Fruit fly (Drosophila melanogaster) whole organism, embryonic: ENCODE data around the gene stet.

Experiments used
- CG10209 ChIP-seq: fragments of 200-800 bp; sonication (Bioruptor generic); optimal IDR thresholded peaks from 3 replicates; lab custom pipeline; 2017; ENCODE audit warnings: missing biosample characterization, mild to moderate bottlenecking, missing genetic modification characterization, missing genetic modification reagents
- CG13123 ChIP-seq: fragments of 200-800 bp; sonication (Bioruptor generic); optimal IDR thresholded peaks from 2 replicates; lab custom pipeline; 2016; ENCODE audit warnings: missing biosample characterization, missing genetic modification characterization
- CG13894 ChIP-seq: fragments of 200-800 bp; sonication (Bioruptor generic); optimal IDR thresholded peaks from 3 replicates; lab custom pipeline; 2018; ENCODE audit warnings: missing biosample characterization, mild to moderate bottlenecking, missing genetic modification characterization, moderate library complexity
- CG16779 ChIP-seq: fragments of 200-800 bp; sonication (Bioruptor generic); IDR thresholded peaks from 2 replicates; pipeline ENCODE4 v1.3.6; 2022; ENCODE audit warnings: missing biosample characterization, missing genetic modification characterization
- CG17359 ChIP-seq: fragments of 200-800 bp; sonication (Bioruptor generic); optimal IDR thresholded peaks from 3 replicates; lab custom pipeline; 2018; ENCODE audit warnings: missing biosample characterization, mild to moderate bottlenecking, missing genetic modification characterization, moderate library complexity
- CG18619 ChIP-seq: fragments of 200-800 bp; sonication (Bioruptor generic); optimal IDR thresholded peaks from 3 replicates; lab custom pipeline; 2017; ENCODE audit warnings: missing biosample characterization, mild to moderate bottlenecking, missing genetic modification characterization
- CG2678 ChIP-seq: fragments of 200-800 bp; sonication (Bioruptor generic); optimal IDR thresholded peaks from 3 replicates; lab custom pipeline; 2019; ENCODE audit warnings: missing biosample characterization, mild to moderate bottlenecking, missing genetic modification characterization, moderate library complexity
- CG30020 ChIP-seq: fragments of 200-800 bp; optimal IDR thresholded peaks from 2 replicates; lab custom pipeline; 2019; ENCODE audit warnings: missing biosample characterization, mild to moderate bottlenecking, missing genetic modification characterization, moderate library complexity
- CG3065 ChIP-seq: fragments of 200-800 bp; sonication (Bioruptor generic); optimal IDR thresholded peaks from 2 replicates; lab custom pipeline; 2016; ENCODE audit warnings: missing biosample characterization, missing genetic modification characterization
- CG8478 ChIP-seq: fragments of >200 bp; optimal IDR thresholded peaks from 2 replicates; lab custom pipeline; 2018
- CG9437 ChIP-seq: fragments of 200-800 bp; sonication (Bioruptor generic); optimal IDR thresholded peaks from 2 replicates; lab custom pipeline; 2018; ENCODE audit warnings: missing biosample characterization, mild to moderate bottlenecking, missing genetic modification characterization
- CTCF ChIP-seq: fragments of 200-800 bp; sonication (Bioruptor generic); optimal IDR thresholded peaks from 2 replicates; lab custom pipeline; 2017; ENCODE audit warnings: missing biosample characterization, mild to moderate bottlenecking, missing genetic modification characterization, moderate library complexity
- Camta ChIP-seq: fragments of 200-800 bp; sonication (Bioruptor generic); optimal IDR thresholded peaks from 2 replicates; lab custom pipeline; 2016; ENCODE audit warnings: missing biosample characterization, missing genetic modification characterization
- CoRest ChIP-seq: fragments of 200-800 bp; sonication (Bioruptor generic); optimal IDR thresholded peaks from 3 replicates; lab custom pipeline; 2018; ENCODE audit warnings: missing biosample characterization, mild to moderate bottlenecking, missing genetic modification characterization, moderate library complexity
- Dfd ChIP-seq, 2 experiments: fragments of >200 bp; optimal IDR thresholded peaks; 2 replicates each; lab custom pipeline; 2017; ENCODE audit warnings: missing biosample characterization in 2 of 2, missing genetic modification characterization in 2 of 2
- Doc3 ChIP-seq: fragments of 200-800 bp; sonication (Bioruptor generic); IDR thresholded peaks from 3 replicates; pipeline ENCODE4 v1.3.6; 2022; ENCODE audit warnings: missing biosample characterization, missing genetic modification characterization; ENCODE audit not compliant: partially characterized antibody
- ERR ChIP-seq: fragments of 200-800 bp; sonication (Bioruptor generic); optimal IDR thresholded peaks from 2 replicates; lab custom pipeline; 2016; ENCODE audit warnings: missing biosample characterization, missing genetic modification characterization
- Lhr ChIP-seq: fragments of 200-800 bp; sonication (Bioruptor generic); optimal IDR thresholded peaks from 3 replicates; lab custom pipeline; 2017; ENCODE audit warnings: mild to moderate bottlenecking, missing biosample characterization, missing genetic modification reagents, missing genetic modification characterization
- MESR4 ChIP-seq: fragments of 200-800 bp; sonication (Bioruptor generic); optimal IDR thresholded peaks from 2 replicates; lab custom pipeline; 2018; ENCODE audit warnings: missing biosample characterization, mild to moderate bottlenecking, missing genetic modification characterization, moderate library complexity
- Sin3A ChIP-seq: fragments of >200 bp; optimal IDR thresholded peaks from 2 replicates; lab custom pipeline; 2018
- TFAM ChIP-seq: fragments of 200-800 bp; sonication (Bioruptor generic); optimal IDR thresholded peaks from 2 replicates; lab custom pipeline; 2017; ENCODE audit warnings: missing biosample characterization, missing genetic modification characterization, inconsistent platforms
- ac ChIP-seq: fragments of 200-800 bp; sonication (Bioruptor generic); optimal IDR thresholded peaks from 3 replicates; lab custom pipeline; 2017; ENCODE audit warnings: missing biosample characterization, mild to moderate bottlenecking, missing genetic modification characterization
- aop ChIP-seq: fragments of 200-800 bp; sonication (Bioruptor generic); IDR thresholded peaks from 2 replicates; pipeline ENCODE4 v1.3.6; 2022; ENCODE audit warnings: missing biosample characterization, missing genetic modification characterization
- cg ChIP-seq: fragments of 200-800 bp; sonication (Bioruptor generic); optimal IDR thresholded peaks from 3 replicates; lab custom pipeline; 2019; ENCODE audit warnings: missing biosample characterization, mild to moderate bottlenecking, missing genetic modification characterization, moderate library complexity
- chinmo ChIP-seq: fragments of 200-800 bp; sonication (Bioruptor generic); IDR thresholded peaks from 4 replicates; pipeline ENCODE4 v1.3.6; 2022; ENCODE audit warnings: missing biosample characterization, missing genetic modification characterization; ENCODE audit not compliant: partially characterized antibody
- dmrt99B ChIP-seq: fragments of 200-800 bp; sonication (Bioruptor generic); optimal IDR thresholded peaks from 2 replicates; lab custom pipeline; 2018; ENCODE audit warnings: missing biosample characterization, mild to moderate bottlenecking, missing genetic modification characterization, moderate library complexity
- eyg ChIP-seq: fragments of 200-800 bp; sonication (Bioruptor generic); optimal IDR thresholded peaks from 3 replicates; lab custom pipeline; 2016; ENCODE audit warnings: missing biosample characterization, missing genetic modification characterization
- gem ChIP-seq: fragments of 200-800 bp; sonication (Bioruptor generic); optimal IDR thresholded peaks from 2 replicates; lab custom pipeline; 2019; ENCODE audit warnings: missing biosample characterization, mild to moderate bottlenecking, missing genetic modification characterization, moderate library complexity
- gfzf ChIP-seq: fragments of 200-800 bp; sonication (Bioruptor generic); optimal IDR thresholded peaks from 2 replicates; lab custom pipeline; 2016; ENCODE audit warnings: missing biosample characterization, mild to moderate bottlenecking, missing genetic modification characterization, moderate library complexity
- grn ChIP-seq: fragments of 200-800 bp; sonication (Bioruptor generic); optimal IDR thresholded peaks from 3 replicates; lab custom pipeline; 2017; ENCODE audit warnings: missing biosample characterization, missing genetic modification characterization
- hbn ChIP-seq: fragments of 200-800 bp; sonication (Bioruptor generic); IDR thresholded peaks from 2 replicates; pipeline ENCODE4 v1.3.6; 2022; ENCODE audit warnings: missing biosample characterization, missing genetic modification characterization; ENCODE audit not compliant: partially characterized antibody
- jigr1 ChIP-seq: fragments of 200-800 bp; sonication (Bioruptor generic); IDR thresholded peaks from 3 replicates; pipeline ENCODE4 v1.3.6; 2022; ENCODE audit warnings: missing biosample characterization, missing genetic modification characterization
- lbe ChIP-seq: fragments of 200-800 bp; sonication (Bioruptor generic); optimal IDR thresholded peaks from 2 replicates; lab custom pipeline; 2016; ENCODE audit warnings: missing biosample characterization, mild to moderate bottlenecking, missing genetic modification characterization
- maf-S ChIP-seq: fragments of 200-800 bp; sonication (Bioruptor generic); optimal IDR thresholded peaks from 2 replicates; lab custom pipeline; 2016; ENCODE audit warnings: missing biosample characterization, missing genetic modification characterization
- nerfin-1 ChIP-seq: fragments of 200-800 bp; sonication (Bioruptor generic); optimal IDR thresholded peaks from 3 replicates; lab custom pipeline; 2019; ENCODE audit warnings: missing biosample characterization, mild to moderate bottlenecking, missing genetic modification characterization, moderate library complexity
- nom ChIP-seq: fragments of 200-800 bp; sonication (Bioruptor generic); optimal IDR thresholded peaks from 2 replicates; lab custom pipeline; 2017; ENCODE audit warnings: missing biosample characterization, missing genetic modification characterization, mild to moderate bottlenecking, moderate library complexity, missing genetic modification reagents
- otp ChIP-seq: fragments of 200-800 bp; sonication (Bioruptor generic); IDR thresholded peaks from 3 replicates; pipeline ENCODE4, ENCODE4 v1.3.6; 2022; ENCODE audit warnings: missing biosample characterization, missing genetic modification characterization
- psq ChIP-seq: fragments of 200-800 bp; sonication (Bioruptor generic); optimal IDR thresholded peaks from 2 replicates; lab custom pipeline; 2017; ENCODE audit warnings: missing biosample characterization, missing genetic modification characterization
- pum ChIP-seq: fragments of 200-800 bp; sonication (Bioruptor generic); optimal IDR thresholded peaks from 2 replicates; lab custom pipeline; 2016; ENCODE audit warnings: missing biosample characterization, missing genetic modification characterization
- scrt ChIP-seq: fragments of 200-800 bp; sonication (Bioruptor generic); optimal IDR thresholded peaks from 2 replicates; lab custom pipeline; 2018; ENCODE audit warnings: missing biosample characterization, mild to moderate bottlenecking, missing genetic modification characterization, moderate library complexity
- slp2 ChIP-seq: fragments of 200-800 bp; sonication (Bioruptor generic); optimal IDR thresholded peaks from 2 replicates; lab custom pipeline; 2016; ENCODE audit warnings: missing biosample characterization, missing genetic modification characterization
- sna ChIP-seq: fragments of 200-800 bp; sonication (Bioruptor generic); IDR thresholded peaks from 2 replicates; pipeline ENCODE4 v1.3.6; 2022; ENCODE audit warnings: missing biosample characterization, missing genetic modification characterization; ENCODE audit not compliant: partially characterized antibody
- so ChIP-seq: fragments of 200-800 bp; sonication (Bioruptor generic); IDR thresholded peaks from 3 replicates; pipeline ENCODE4 v1.3.6; 2022; ENCODE audit warnings: missing biosample characterization, missing genetic modification characterization
- sr ChIP-seq: fragments of 200-800 bp; sonication (Bioruptor generic); IDR thresholded peaks from 3 replicates; pipeline ENCODE4 v1.3.6; 2022; ENCODE audit warnings: missing biosample characterization, missing genetic modification characterization
- unc-4 ChIP-seq: fragments of 200-800 bp; sonication (Bioruptor generic); IDR thresholded peaks from 2 replicates; pipeline ENCODE4 v1.3.6; 2022; ENCODE audit warnings: missing biosample characterization, missing genetic modification characterization; ENCODE audit not compliant: partially characterized antibody
- zen2 ChIP-seq: fragments of 200-800 bp; sonication (Bioruptor generic); IDR thresholded peaks from 3 replicates; pipeline ENCODE4 v1.3.6; 2022; ENCODE audit warnings: missing biosample characterization, missing genetic modification characterization; ENCODE audit not compliant: partially characterized antibody

The stet gene

DNA sequence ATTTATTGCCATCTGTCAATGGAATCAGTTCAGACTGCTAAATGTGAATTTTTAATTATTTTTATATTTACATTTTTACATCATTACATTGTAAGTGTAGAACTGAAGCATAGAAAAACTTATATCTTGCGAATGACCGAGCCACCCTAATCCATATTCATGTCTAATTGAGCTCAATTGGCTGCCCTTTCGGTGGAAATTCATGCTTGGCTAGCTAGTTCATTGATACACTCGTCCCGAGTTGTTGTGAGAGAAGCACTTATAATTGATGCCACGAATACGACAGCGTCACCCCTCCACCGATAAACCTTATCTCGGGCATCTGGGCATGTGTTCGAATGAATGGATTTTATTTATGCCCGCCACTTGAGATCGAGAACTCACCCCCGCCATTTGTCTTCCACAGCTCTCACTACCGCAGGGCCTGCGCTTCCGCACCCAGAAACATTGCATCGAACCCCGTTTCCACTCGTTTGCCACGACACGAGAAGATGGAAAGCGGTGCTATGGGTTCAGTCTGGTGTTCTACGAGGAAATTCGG lies 49.0 kb upstream of the stet start (continued):
- TF ChIP-seq ac (GFP tag; lab: Kevin White, UChicago) (no peak), Doc3 (GFP tag; lab: Robert Waterston, UW) (no peak), CG2678 (peak; percentile 30), Sin3A (lab: Kevin White, UChicago) (no peak), Camta (GFP tag; lab: Kevin White, UChicago) (no peak), grn (GFP tag; lab: Kevin White, UChicago) (peak; percentile 80)
- TF ChIP-seq, all 482 proteins: peak for 18

DNA sequence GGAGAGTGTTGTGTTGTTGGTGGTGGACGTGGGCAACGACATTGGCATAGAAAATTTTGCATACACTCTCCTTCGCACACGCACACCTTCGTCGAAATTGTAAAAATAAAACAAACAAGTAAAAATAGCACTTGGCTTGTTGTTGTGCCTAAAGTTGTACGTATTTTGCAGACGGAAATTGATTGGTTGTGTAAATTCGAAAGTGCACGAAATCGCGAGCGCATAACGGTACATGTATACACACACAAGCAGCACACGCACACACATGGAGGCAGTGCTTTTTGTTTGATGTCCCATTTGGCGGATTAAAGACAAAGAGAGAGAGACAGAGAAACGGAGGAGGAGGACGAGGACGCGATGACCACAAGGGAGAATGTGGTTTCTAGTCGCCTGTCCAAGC lies 48.0 kb upstream of the stet start:
- peak; percentile 74 for TF ChIP-seq cg (GFP tag; lab: Kevin White, UChicago)
- no peak for TF ChIP-seq scrt
- TF ChIP-seq CTCF (GFP tag; lab: Kevin White, UChicago): no peak
- no peak for TF ChIP-seq CoRest (tag; lab: Kevin White, UChicago)
- TF ChIP-seq zen2: no peak
- 0 out of 4 replicates have a peak, but pooled peaks have one; percentile 20 for TF ChIP-seq chinmo
- TF ChIP-seq MESR4 (GFP tag; lab: Kevin White, UChicago): peak; percentile 6
- no peak for TF ChIP-seq lbe (GFP tag; lab: Kevin White, UChicago)
- TF ChIP-seq nerfin-1: no peak
- TF ChIP-seq CG17359: no peak

DNA sequence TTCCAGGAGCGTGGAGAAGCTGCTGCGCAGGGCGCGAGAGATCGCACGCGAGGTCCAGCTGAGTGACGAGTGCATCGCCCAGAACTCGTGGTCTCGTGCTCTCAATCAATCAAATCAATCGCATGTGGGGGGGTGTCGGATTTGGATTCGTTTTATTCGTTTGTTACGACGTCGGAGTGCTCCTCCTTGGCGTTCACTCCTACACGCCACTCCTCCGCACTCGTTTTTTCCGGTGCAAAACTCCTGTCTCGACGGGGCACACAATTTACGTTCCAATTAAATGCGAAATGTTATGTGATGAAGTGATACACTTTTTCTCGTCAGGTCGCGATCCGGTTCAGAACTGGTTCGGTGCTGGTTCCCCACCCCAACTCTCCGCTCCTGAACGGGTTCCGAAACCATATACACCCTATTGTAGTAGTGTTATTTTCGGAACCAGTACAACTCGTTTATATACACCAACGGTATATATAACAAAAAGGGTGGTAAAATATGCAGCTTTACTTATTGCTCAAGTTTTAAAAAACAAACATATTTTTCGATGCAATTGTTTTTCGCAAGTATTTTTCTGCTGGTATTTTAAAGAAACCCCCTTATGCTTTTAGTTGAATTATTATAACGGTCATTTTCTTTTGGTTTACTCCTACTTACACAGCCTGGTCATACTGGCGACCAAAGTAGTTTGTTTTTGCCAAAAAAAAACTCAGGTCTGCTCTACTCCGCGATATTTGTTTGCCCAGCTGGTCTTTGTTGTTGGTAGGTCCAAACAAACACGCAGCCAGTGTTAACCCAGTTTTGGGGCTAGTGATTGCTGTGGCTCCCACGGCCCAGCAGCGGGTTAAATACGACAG lies 47.4 kb upstream of the stet start, which contains the start of the genes CG12091 and pns:
Gene CG12091 (minus strand): TSS at position 349 of the 851 bp plus-strand sequence.
Gene pns (plus strand): TSS at position 651 of the 851 bp plus-strand sequence.
- TF ChIP-seq psq (GFP tag; lab: Kevin White, UChicago): peak; percentile 38
- TF ChIP-seq ERR (GFP tag; lab: Kevin White, UChicago): peak; percentile 63
- peak; percentile 78 for TF ChIP-seq gem
- no peak for TF ChIP-seq sr (GFP tag; lab: Robert Waterston, UW)
- peak; percentile 46 for TF ChIP-seq CG13123 (GFP tag; lab: Kevin White, UChicago)
- TF ChIP-seq CTCF (GFP tag; lab: Kevin White, UChicago): no peak
- TF ChIP-seq jigr1 (GFP tag; lab: Robert Waterston, UW): no peak
- TF ChIP-seq Lhr: peak; percentile 70
- TF ChIP-seq gfzf (GFP tag; lab: Kevin White, UChicago): peak; percentile 93
- TF ChIP-seq dmrt99B (tag; lab: Kevin White, UChicago): no peak
- no peak for TF ChIP-seq unc-4 (GFP tag; lab: Robert Waterston, UW)
- no peak for TF ChIP-seq Dfd (GFP tag; optimal IDR thresholded peaks at IDR 0.05; lab: Kevin White, UChicago)
- TF ChIP-seq CG18619 (GFP tag; lab: Kevin White, UChicago): peak; percentile 44
- peak; percentile 31 for TF ChIP-seq nom (GFP tag; lab: Kevin White, UChicago)
- TF ChIP-seq CG9437 (GFP tag; lab: Kevin White, UChicago): peak; percentile 52
- TF ChIP-seq pum (GFP tag; lab: Kevin White, UChicago): peak; percentile 63
- TF ChIP-seq hbn (GFP tag; lab: Robert Waterston, UW): no peak
- TF ChIP-seq slp2: peak; percentile 37
- no peak for TF ChIP-seq CG16779 (GFP tag; lab: Robert Waterston, UW)
- TF ChIP-seq maf-S (GFP tag; lab: Kevin White, UChicago): peak; percentile 20
- peak; percentile 6; the same call in 2 of the 3 replicates for TF ChIP-seq so (GFP tag; lab: Robert Waterston, UW)
- TF ChIP-seq CG13894 (tag; lab: Kevin White, UChicago): no peak
- peak; percentile 80 for TF ChIP-seq CG30020 (tag; lab: Kevin White, UChicago)
- no peak for TF ChIP-seq TFAM (GFP tag; lab: Kevin White, UChicago)
- peak; percentile 49 for TF ChIP-seq eyg (GFP tag; lab: Kevin White, UChicago)
- TF ChIP-seq otp: peak; percentile 79; the same call in 2 of the 3 replicates
- no peak for TF ChIP-seq CG8478
- TF ChIP-seq CG10209 (GFP tag; lab: Kevin White, UChicago): peak; percentile 61
- TF ChIP-seq aop: no peak
- TF ChIP-seq CG3065 (GFP tag; lab: Kevin White, UChicago): peak; percentile 35
- peak; percentile 40; the same call in 1 of the 2 replicates for TF ChIP-seq sna (GFP tag; lab: Robert Waterston, UW)
